Fruit fly (Drosophila melanogaster) whole organism, prepupa: ENCODE results near the gene CG46434.
A peak's percentile ranks its signal among the peaks of the same experiment; 100 is the strongest.

Source experiments
- CG10669 ChIP-seq: fragments of 200-800 bp; sonication (Bioruptor generic); optimal IDR thresholded peaks from 3 replicates; lab custom pipeline; 2018; ENCODE audit warnings: missing biosample characterization, mild to moderate bottlenecking, missing genetic modification characterization, moderate library complexity
- CG11294 ChIP-seq: fragments of 200-800 bp; sonication (Bioruptor generic); IDR thresholded peaks from 2 replicates; pipeline ENCODE4 v1.3.6; 2022; ENCODE audit warnings: missing biosample characterization, missing genetic modification characterization
- CG11762 ChIP-seq: fragments of 200-800 bp; sonication (Bioruptor generic); optimal IDR thresholded peaks from 3 replicates; lab custom pipeline; 2016; ENCODE audit warnings: missing biosample characterization, missing genetic modification characterization; ENCODE audit not compliant: insufficient read depth
- CG16779 ChIP-seq: fragments of 200-800 bp; sonication (Bioruptor generic); optimal IDR thresholded peaks from 3 replicates; lab custom pipeline; 2017; ENCODE audit warnings: missing biosample characterization, mild to moderate bottlenecking, missing genetic modification characterization
- CG31627 ChIP-seq: fragments of 200-800 bp; sonication (Bioruptor generic); optimal IDR thresholded peaks from 3 replicates; lab custom pipeline; 2016; ENCODE audit warnings: missing biosample characterization, missing genetic modification characterization
- CG32006 ChIP-seq: fragments of 200-800 bp; sonication (Bioruptor generic); optimal IDR thresholded peaks from 3 replicates; lab custom pipeline; 2017; ENCODE audit warnings: missing biosample characterization, mild to moderate bottlenecking, missing genetic modification characterization
- CG34406 ChIP-seq: fragments of 200-800 bp; sonication (Bioruptor generic); optimal IDR thresholded peaks from 3 replicates; lab custom pipeline; 2016; ENCODE audit warnings: missing biosample characterization, missing genetic modification characterization
- CG4318 ChIP-seq: fragments of 200-800 bp; sonication (Bioruptor generic); optimal IDR thresholded peaks from 3 replicates; lab custom pipeline; 2017; ENCODE audit warnings: missing biosample characterization, mild to moderate bottlenecking, missing genetic modification characterization
- CG6163 ChIP-seq: fragments of 200-800 bp; sonication (Bioruptor generic); IDR thresholded peaks from 3 replicates; pipeline ENCODE4 v1.3.6; 2022; ENCODE audit warnings: missing biosample characterization, missing genetic modification characterization
- CG6276 ChIP-seq: fragments of 200-800 bp; sonication (Bioruptor generic); optimal IDR thresholded peaks from 2 replicates; lab custom pipeline; 2017; ENCODE audit warnings: missing biosample characterization, mild to moderate bottlenecking, missing genetic modification characterization
- CG6792 ChIP-seq: fragments of 200-800 bp; sonication (Bioruptor generic); optimal IDR thresholded peaks from 3 replicates; lab custom pipeline; 2016; ENCODE audit warnings: missing biosample characterization, missing genetic modification characterization
- CG6808 ChIP-seq: fragments of 200-800 bp; sonication (Bioruptor generic); optimal IDR thresholded peaks from 3 replicates; lab custom pipeline; 2017; ENCODE audit warnings: missing biosample characterization, missing genetic modification characterization, mild to moderate bottlenecking, moderate library complexity, missing genetic modification reagents
- CG6854 ChIP-seq: fragments of 200-800 bp; sonication (Bioruptor generic); optimal IDR thresholded peaks from 2 replicates; lab custom pipeline; 2017; ENCODE audit warnings: missing biosample characterization, mild to moderate bottlenecking, missing genetic modification characterization
- CG8119 ChIP-seq: fragments of 200-800 bp; sonication (Bioruptor generic); IDR thresholded peaks from 3 replicates; pipeline ENCODE4 v1.3.6; 2022; ENCODE audit warnings: missing biosample characterization, missing genetic modification characterization
- CG8319 ChIP-seq: fragments of 200-800 bp; sonication (Bioruptor generic); optimal IDR thresholded peaks from 3 replicates; lab custom pipeline; 2016; ENCODE audit warnings: missing biosample characterization, missing genetic modification characterization
- CG8632 ChIP-seq: fragments of 200-800 bp; sonication (Bioruptor generic); optimal IDR thresholded peaks from 3 replicates; lab custom pipeline; 2016; ENCODE audit warnings: missing biosample characterization, missing genetic modification characterization
- CG9139 ChIP-seq: fragments of 200-800 bp; sonication (Bioruptor generic); optimal IDR thresholded peaks from 3 replicates; lab custom pipeline; 2017; ENCODE audit warnings: missing biosample characterization, mild to moderate bottlenecking, missing genetic modification characterization
- Eip78C ChIP-seq: fragments of 200-800 bp; sonication (Bioruptor generic); peaks from one replicate; lab custom pipeline; 2016; ENCODE audit warnings: missing biosample characterization, missing genetic modification characterization
- Gug ChIP-seq: fragments of 200-800 bp; sonication (Bioruptor generic); IDR thresholded peaks from 2 replicates; pipeline ENCODE4 v1.3.6; 2022; ENCODE audit warnings: missing biosample characterization, missing genetic modification characterization
- Hr38 ChIP-seq: sonication (Bioruptor generic); optimal IDR thresholded peaks from 2 replicates; lab custom pipeline; 2016; ENCODE audit warnings: missing biosample characterization, missing genetic modification characterization
- Hr39 ChIP-seq: fragments of 200-800 bp; sonication (Bioruptor generic); optimal IDR thresholded peaks from 2 replicates; lab custom pipeline; 2016; ENCODE audit warnings: missing biosample characterization, missing genetic modification characterization
- Hr4 ChIP-seq: fragments of 200-800 bp; sonication (Bioruptor generic); optimal IDR thresholded peaks from 3 replicates; lab custom pipeline; 2016; ENCODE audit warnings: missing biosample characterization, missing genetic modification characterization
- Met ChIP-seq: fragments of 200-800 bp; sonication (Bioruptor generic); optimal IDR thresholded peaks from 3 replicates; lab custom pipeline; 2016; ENCODE audit warnings: missing biosample characterization, missing genetic modification characterization
- OdsH ChIP-seq: fragments of 200-800 bp; sonication (Bioruptor generic); optimal IDR thresholded peaks from 3 replicates; lab custom pipeline; 2016; ENCODE audit warnings: missing biosample characterization, missing genetic modification characterization
- Smox ChIP-seq: fragments of 200-800 bp; sonication (Bioruptor generic); optimal IDR thresholded peaks from 3 replicates; lab custom pipeline; 2016; ENCODE audit warnings: missing biosample characterization, missing genetic modification characterization
- Sox102F ChIP-seq: fragments of 200-800 bp; sonication (Bioruptor generic); optimal IDR thresholded peaks from 2 replicates; lab custom pipeline; 2016; ENCODE audit warnings: missing biosample characterization, mild to moderate bottlenecking, missing genetic modification characterization
- acj6 ChIP-seq: fragments of 200-800 bp; sonication (Bioruptor generic); optimal IDR thresholded peaks from 3 replicates; lab custom pipeline; 2016; ENCODE audit warnings: missing biosample characterization, missing genetic modification characterization
- dsx ChIP-seq: fragments of 200-800 bp; optimal IDR thresholded peaks from 3 replicates; lab custom pipeline; 2019; ENCODE audit warnings: missing biosample characterization, mild to moderate bottlenecking, missing genetic modification characterization, moderate library complexity; ENCODE audit not compliant: poor library complexity, severe bottlenecking
- fd59A ChIP-seq: fragments of 200-800 bp; sonication (Bioruptor generic); optimal IDR thresholded peaks from 2 replicates; lab custom pipeline; 2017; ENCODE audit warnings: missing biosample characterization, mild to moderate bottlenecking, missing genetic modification characterization, missing genetic modification reagents
- fkh ChIP-seq: fragments of 200-800 bp; sonication (Bioruptor generic); optimal IDR thresholded peaks from 3 replicates; lab custom pipeline; 2017; ENCODE audit warnings: missing biosample characterization, mild to moderate bottlenecking, missing genetic modification characterization, moderate library complexity
- net ChIP-seq: fragments of 200-800 bp; sonication (Bioruptor generic); optimal IDR thresholded peaks from 3 replicates; lab custom pipeline; 2016; ENCODE audit warnings: missing biosample characterization, missing genetic modification characterization
- spab ChIP-seq: fragments of 200-800 bp; sonication (Bioruptor generic); optimal IDR thresholded peaks from 2 replicates; lab custom pipeline; 2017; ENCODE audit warnings: missing biosample characterization, mild to moderate bottlenecking, missing genetic modification characterization, missing genetic modification reagents
- ss ChIP-seq, 2 experiments: fragments of 200-800 bp; sonication (Bioruptor generic); optimal IDR thresholded peaks; 2 replicates in 1 of 2; 3 replicates in 1 of 2; lab custom pipeline; 2017 to 2018; ENCODE audit warnings: mild to moderate bottlenecking in 2 of 2, missing biosample characterization in 2 of 2, missing genetic modification characterization in 2 of 2, moderate library complexity in 1 of 2
- svp ChIP-seq: fragments of 200-800 bp; sonication (Bioruptor generic); peaks from one replicate; lab custom pipeline; 2016; ENCODE audit warnings: missing biosample characterization, missing genetic modification characterization
- vri ChIP-seq: fragments of 200-800 bp; sonication (Bioruptor generic); optimal IDR thresholded peaks from 3 replicates; lab custom pipeline; 2016; ENCODE audit warnings: missing biosample characterization, mild to moderate bottlenecking, missing genetic modification characterization

CG46434 gene

DNA sequence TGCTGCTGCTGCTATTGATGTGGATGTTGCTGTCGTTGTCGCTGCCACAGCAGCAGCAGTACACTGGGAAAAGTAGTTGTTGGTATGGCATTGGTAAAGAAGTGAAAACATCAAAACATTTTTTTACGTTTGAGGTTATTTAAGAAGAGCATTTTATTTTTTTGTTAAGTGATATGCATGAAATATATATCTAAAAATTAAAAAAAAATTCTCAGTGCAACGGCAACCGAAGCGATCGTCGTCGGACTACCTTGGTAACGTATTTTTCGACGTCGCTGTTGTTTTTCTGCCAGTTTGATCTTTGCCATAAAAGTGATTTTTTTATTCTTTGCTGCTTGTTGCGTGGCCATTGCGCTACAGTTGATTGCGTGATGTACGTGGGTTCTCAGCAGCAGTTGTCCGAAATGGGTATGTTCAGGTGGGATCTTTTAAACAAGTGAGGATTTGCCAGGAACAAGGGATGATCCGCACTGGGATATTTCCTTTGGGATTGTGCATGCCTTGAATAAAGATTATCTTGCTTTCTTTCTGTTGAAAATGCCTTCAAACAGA, 16.8 kb upstream of the CG46434 start (continued):
- TF ChIP-seq Hr38 (GFP tag; lab: Kevin White, UChicago), result peak; percentile 43
- peak; percentile 99 for TF ChIP-seq Met (GFP tag; lab: Kevin White, UChicago)
- peak; percentile 98 for TF ChIP-seq OdsH (GFP tag; lab: Kevin White, UChicago)
- TF ChIP-seq CG8119 (GFP tag; lab: Robert Waterston, UW), result peak; percentile 99
- TF ChIP-seq CG9139 (GFP tag; lab: Kevin White, UChicago), result peak; percentile 98
- TF ChIP-seq CG6792 (GFP tag; lab: Kevin White, UChicago), result peak; percentile 98
- peak; percentile 98 for TF ChIP-seq CG8632 (GFP tag; lab: Kevin White, UChicago)
- TF ChIP-seq Hr4 (GFP tag; lab: Kevin White, UChicago), result peak; percentile 98
- peak; percentile 98 for TF ChIP-seq CG31627
- TF ChIP-seq CG11294 (GFP tag; lab: Robert Waterston, UW), result peak; percentile 94
- peak; percentile 98 for TF ChIP-seq CG6854
- TF ChIP-seq Smox (GFP tag; lab: Kevin White, UChicago), result peak; percentile 98
- peak; percentile 95 for TF ChIP-seq CG8319
- TF ChIP-seq svp (GFP tag; lab: Kevin White, UChicago), result peak; percentile 99
- TF ChIP-seq vri (GFP tag; lab: Kevin White, UChicago), result peak; percentile 97
- TF ChIP-seq acj6 (GFP tag; lab: Kevin White, UChicago), result peak; percentile 99
- TF ChIP-seq spab (GFP tag; lab: Kevin White, UChicago), result peak; percentile 98
- TF ChIP-seq CG16779, result peak; percentile 95
- TF ChIP-seq CG10669 (GFP tag; lab: Kevin White, UChicago), result peak; percentile 98
- peak; percentile 99 for TF ChIP-seq CG6808
- TF ChIP-seq Hr39 (GFP tag; lab: Kevin White, UChicago), result peak; percentile 98
- TF ChIP-seq fd59A (GFP tag; lab: Kevin White, UChicago), result peak; percentile 99
- TF ChIP-seq CG34406 (GFP tag; lab: Kevin White, UChicago), result peak; percentile 98
- TF ChIP-seq Gug (GFP tag; lab: Robert Waterston, UW), result peak; percentile 97

DNA sequence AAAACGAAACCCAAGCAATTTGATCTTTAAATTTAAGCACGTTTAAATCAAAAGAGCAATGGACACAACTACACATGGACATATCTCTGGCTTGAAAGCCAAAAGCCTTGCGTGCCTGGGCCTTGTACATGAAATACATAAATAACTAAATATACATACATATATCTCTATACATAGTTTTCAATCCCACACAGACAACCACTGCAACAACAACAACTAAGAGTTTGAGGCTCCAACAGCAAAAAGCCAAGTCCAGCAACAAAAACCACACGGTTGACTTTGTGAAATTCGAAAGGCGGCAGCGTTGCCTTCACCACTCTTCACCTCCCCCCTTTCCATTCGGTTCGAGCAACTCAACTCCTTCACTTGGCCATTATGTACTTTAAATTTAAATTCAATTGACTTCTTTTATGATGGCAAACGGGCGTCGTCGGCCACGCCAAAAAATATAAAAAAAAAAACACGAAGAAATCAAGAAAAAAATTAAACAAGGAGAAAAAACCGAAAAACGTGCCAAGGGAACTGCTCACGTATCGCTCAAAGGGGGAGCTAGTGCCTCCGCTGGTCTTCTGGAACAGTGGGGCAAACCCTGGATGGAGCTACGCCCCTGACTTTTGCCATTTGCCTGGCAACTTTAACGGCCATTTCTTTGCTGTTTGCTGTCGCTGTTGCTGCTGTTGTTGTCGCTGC, 16.1 kb upstream of the CG46434 start:
- TF ChIP-seq ss (GFP tag; optimal IDR thresholded peaks at IDR 0.05; lab: Kevin White, UChicago) (peak in 1 of 2 experiments; percentile 69), CG11762 (no peak), CG6276 (GFP tag; lab: Kevin White, UChicago) (peak; percentile 75), dsx (GFP tag; lab: Kevin White, UChicago) (peak; percentile 65), Hr38 (GFP tag; lab: Kevin White, UChicago) (peak; percentile 72)
- TF ChIP-seq, all 60 proteins: peak for 4

- TF ChIP-seq fkh (GFP tag; lab: Kevin White, UChicago) (peak; percentile 77), net (GFP tag; lab: Kevin White, UChicago) (no peak), svp (GFP tag; lab: Kevin White, UChicago) (peak; percentile 5), Sox102F (GFP tag; lab: Kevin White, UChicago) (peak; percentile 7)
Observed at dm6 chr3L:19559171-19559570, 15.2 kb upstream of the CG46434 start.

DNA sequence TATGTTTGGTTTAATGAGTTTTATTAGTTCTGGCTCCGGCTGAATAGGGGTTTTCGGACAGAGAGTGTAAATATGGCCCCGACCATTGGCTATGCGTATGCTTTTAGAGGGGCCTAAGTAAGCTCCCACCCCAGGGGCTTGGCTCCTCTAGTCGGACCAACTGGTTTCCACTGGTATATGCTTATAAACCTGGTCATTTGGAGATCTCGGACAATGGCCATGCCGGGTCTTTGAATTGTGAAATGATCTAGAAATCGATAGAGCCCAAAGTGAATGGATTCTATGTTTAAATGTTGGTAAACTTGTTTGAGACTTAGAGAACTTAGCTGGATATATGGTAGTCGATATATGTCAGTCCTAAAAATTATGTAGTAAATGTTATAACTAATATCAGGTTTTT, 14.7 kb upstream of the CG46434 start:
- TF ChIP-seq CG6163 (GFP tag; lab: Robert Waterston, UW) (no peak), CG32006 (GFP tag; lab: Kevin White, UChicago) (no peak), CG4318 (GFP tag; lab: Kevin White, UChicago) (no peak), Met (GFP tag; lab: Kevin White, UChicago) (no peak), Eip78C (peak; percentile 25), vri (GFP tag; lab: Kevin White, UChicago) (no peak)
